Worm (Caenorhabditis elegans) whole organism, L4/young adult: ENCODE data around the gene efr-3.

Experiments
- W03F9.2 ChIP-seq: fragments of 150-350 bp; optimal IDR thresholded peaks from 2 replicates; lab custom pipeline; 2014; ENCODE audit warnings: missing biosample characterization, missing genetic modification characterization
- dao-5 ChIP-seq: sonication (generic microtip); optimal IDR thresholded peaks from 2 replicates; lab custom pipeline; 2016; ENCODE audit warnings: missing genotype, missing genetic modification characterization, moderate library complexity, missing compliant biosample characterization
- him-1 ChIP-seq: sonication (generic microtip); optimal IDR thresholded peaks from 2 replicates; lab custom pipeline; 2016; ENCODE audit warnings: missing genotype, missing genetic modification reagents, missing genetic modification characterization, missing compliant biosample characterization

DNA sequence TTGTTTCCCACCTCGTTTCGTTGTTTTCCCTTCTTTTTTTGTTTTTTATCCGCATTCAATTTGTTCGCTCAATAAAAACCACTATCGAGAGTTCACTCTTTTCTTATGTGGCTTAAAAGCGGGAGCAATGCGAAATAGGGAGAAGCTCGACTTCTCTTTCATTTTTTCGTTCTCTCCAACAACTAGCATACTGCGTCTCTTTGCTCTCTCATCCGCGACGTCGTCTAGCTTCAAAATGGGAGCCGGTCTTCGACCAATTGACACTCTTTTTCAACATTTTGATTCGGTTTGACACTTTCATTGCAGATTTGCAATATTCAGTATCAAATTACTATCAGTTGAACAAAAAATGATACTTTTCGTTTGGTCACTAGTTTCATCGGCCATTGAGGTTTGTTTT, 47.0 kb downstream of the efr-3 start, which contains the start of gene bpl-1:
- TF ChIP-seq him-1 (tag; lab: Kevin White, UChicago) (no peak), W03F9.2 (tag; lab: Kevin White, UChicago) (no peak), dao-5 (tag; lab: Kevin White, UChicago) (no peak)
